Worm (Caenorhabditis elegans): ENCODE results near the gene ZK686.5.

Gene ZK686.5

DNA sequence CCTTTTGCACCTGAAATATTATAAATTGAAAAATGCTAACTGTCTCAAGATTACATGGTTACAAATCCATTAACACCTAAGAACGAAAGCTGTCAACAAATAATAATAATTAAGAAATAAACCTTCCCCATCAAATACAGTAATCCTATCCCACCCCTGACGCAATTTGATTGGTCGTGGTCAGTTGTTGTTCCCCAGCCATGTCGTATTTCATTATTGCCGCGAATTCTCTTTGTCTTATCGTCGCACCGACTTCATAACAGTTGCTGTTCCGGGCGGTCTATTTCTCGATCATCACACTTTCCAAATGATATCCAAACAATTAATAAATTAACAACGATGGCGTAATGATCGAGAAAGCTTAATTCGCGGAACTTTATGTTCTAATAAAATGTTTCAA, 11.2 kb upstream of the ZK686.5 start:
- TF ChIP-seq ztf-11 (tag; optimal IDR thresholded peaks at IDR 0.05) = no peak
- peak; percentile 78 for TF ChIP-seq unc-62 (GFP tag; optimal IDR thresholded peaks at IDR 0.05)
- TF ChIP-seq nhr-76 (tag; optimal IDR thresholded peaks at IDR 0.05) = no peak
- TF ChIP-seq ceh-39 (tag; optimal IDR thresholded peaks at IDR 0.05) = no peak
- no peak for TF ChIP-seq elt-1 (tag; optimal IDR thresholded peaks at IDR 0.05; ENCODE audit: borderline replicate concordance, insufficient read depth)
- no peak for TF ChIP-seq flh-1 (GFP tag; optimal IDR thresholded peaks at IDR 0.05)
- no peak for TF ChIP-seq bed-3 (GFP tag; optimal IDR thresholded peaks at IDR 0.05)
- TF ChIP-seq mab-5 (tag; optimal IDR thresholded peaks at IDR 0.05) = peak; percentile 94
- TF ChIP-seq M03D4.4 (tag; optimal IDR thresholded peaks at IDR 0.05) = no peak
- no peak for TF ChIP-seq mls-2 (tag; optimal IDR thresholded peaks at IDR 0.05)
- TF ChIP-seq tbx-8 (GFP tag; optimal IDR thresholded peaks at IDR 0.05) = no peak
- no peak for TF ChIP-seq pha-4 (tag; optimal IDR thresholded peaks at IDR 0.05)
- no peak for TF ChIP-seq cnd-1 (tag; optimal IDR thresholded peaks at IDR 0.05)
- peak; percentile 88 for TF ChIP-seq hlh-1 (tag; optimal IDR thresholded peaks at IDR 0.05)
- TF ChIP-seq nhr-2 (tag; optimal IDR thresholded peaks at IDR 0.05) = peak; percentile 48
- TF ChIP-seq lsy-2 (tag; optimal IDR thresholded peaks at IDR 0.05) = peak; percentile 88
- no peak for TF ChIP-seq sem-2 (GFP tag; optimal IDR thresholded peaks at IDR 0.05)
- TF ChIP-seq ceh-43 (GFP tag; optimal IDR thresholded peaks at IDR 0.05) = no peak
- no peak for TF ChIP-seq drap-1 (GFP tag; optimal IDR thresholded peaks at IDR 0.05)
- TF ChIP-seq mep-1 (tag; optimal IDR thresholded peaks at IDR 0.05) = no peak
- TF ChIP-seq sptf-1 (tag; optimal IDR thresholded peaks at IDR 0.05) = no peak
- no peak for TF ChIP-seq elt-3 (tag; optimal IDR thresholded peaks at IDR 0.05)
- TF ChIP-seq ham-2 (GFP tag; optimal IDR thresholded peaks at IDR 0.05) = no peak
- TF ChIP-seq nhr-237 (tag; optimal IDR thresholded peaks at IDR 0.05) = no peak
- TF ChIP-seq unc-39 (tag; optimal IDR thresholded peaks at IDR 0.05) = no peak
- no peak for TF ChIP-seq blmp-1 (tag; optimal IDR thresholded peaks at IDR 0.05)
- TF ChIP-seq lin-32 (GFP tag; optimal IDR thresholded peaks at IDR 0.05) = no peak

ce11 chrIII:7775983-7776440, 8.7 kb upstream of the ZK686.5 start, which contains the start of gene bath-15:
TSS of gene bath-15 (minus strand) at chrIII:7776033.
- no peak for TF ChIP-seq elt-3 (tag; optimal IDR thresholded peaks at IDR 0.05)

- TF ChIP-seq sem-2 (GFP tag; optimal IDR thresholded peaks at IDR 0.05) = no peak
- TF ChIP-seq mep-1 (tag; optimal IDR thresholded peaks at IDR 0.05) = no peak
- no peak for TF ChIP-seq flh-1 (GFP tag; optimal IDR thresholded peaks at IDR 0.05)
- no peak for TF ChIP-seq mab-5 (tag; optimal IDR thresholded peaks at IDR 0.05)
- TF ChIP-seq nhr-237 (tag; optimal IDR thresholded peaks at IDR 0.05) = no peak
- TF ChIP-seq bed-3 (GFP tag; optimal IDR thresholded peaks at IDR 0.05) = no peak
- TF ChIP-seq mls-2 (tag; optimal IDR thresholded peaks at IDR 0.05) = no peak
- no peak for TF ChIP-seq sptf-1 (tag; optimal IDR thresholded peaks at IDR 0.05)
- no peak for TF ChIP-seq nhr-2 (tag; optimal IDR thresholded peaks at IDR 0.05)
Measured at ce11 chrIII:7773791-7774190, 6.5 kb upstream of the ZK686.5 start.

- no peak for TF ChIP-seq cnd-1 (tag; optimal IDR thresholded peaks at IDR 0.05)
- no peak for TF ChIP-seq nhr-237 (tag; optimal IDR thresholded peaks at IDR 0.05)
- TF ChIP-seq ceh-39 (tag; optimal IDR thresholded peaks at IDR 0.05) = no peak
- TF ChIP-seq hlh-1 (tag; optimal IDR thresholded peaks at IDR 0.05) = no peak
- no peak for TF ChIP-seq unc-62 (GFP tag; optimal IDR thresholded peaks at IDR 0.05)
- no peak for TF ChIP-seq ztf-11 (tag; optimal IDR thresholded peaks at IDR 0.05)
- TF ChIP-seq ceh-83 (GFP tag; optimal IDR thresholded peaks at IDR 0.05) = no peak
- TF ChIP-seq mab-5 (tag; optimal IDR thresholded peaks at IDR 0.05) = no peak
- TF ChIP-seq bed-3 (GFP tag; optimal IDR thresholded peaks at IDR 0.05) = no peak
- TF ChIP-seq nhr-12 (tag; optimal IDR thresholded peaks at IDR 0.05) = no peak
- TF ChIP-seq elt-3 (tag; optimal IDR thresholded peaks at IDR 0.05) = no peak
- TF ChIP-seq nhr-28 (tag; optimal IDR thresholded peaks at IDR 0.05) = no peak
- no peak for TF ChIP-seq snpc-4 (tag; optimal IDR thresholded peaks at IDR 0.05)
Measured at ce11 chrIII:7772901-7773300, 5.6 kb upstream of the ZK686.5 start, which contains the start of the genes ZK686.6 and ZK686.1. TSS of gene ZK686.6 (minus strand) at chrIII:7773001. TSS of gene ZK686.1 (plus strand) at chrIII:7773134.

ce11 chrIII:7770986-7771385, 3.7 kb upstream of the ZK686.5 start:
- TF ChIP-seq lin-13 (tag; optimal IDR thresholded peaks at IDR 0.05) (peak; percentile 59), sptf-1 (tag; optimal IDR thresholded peaks at IDR 0.05) (peak; percentile 10), lsy-2 (tag; optimal IDR thresholded peaks at IDR 0.05) (peak; percentile 69)

Data from whole organism, mixed stage, embryonic.